Fruit fly (Drosophila melanogaster): ENCODE data around the gene ppk5.

Gene ppk5

DNA sequence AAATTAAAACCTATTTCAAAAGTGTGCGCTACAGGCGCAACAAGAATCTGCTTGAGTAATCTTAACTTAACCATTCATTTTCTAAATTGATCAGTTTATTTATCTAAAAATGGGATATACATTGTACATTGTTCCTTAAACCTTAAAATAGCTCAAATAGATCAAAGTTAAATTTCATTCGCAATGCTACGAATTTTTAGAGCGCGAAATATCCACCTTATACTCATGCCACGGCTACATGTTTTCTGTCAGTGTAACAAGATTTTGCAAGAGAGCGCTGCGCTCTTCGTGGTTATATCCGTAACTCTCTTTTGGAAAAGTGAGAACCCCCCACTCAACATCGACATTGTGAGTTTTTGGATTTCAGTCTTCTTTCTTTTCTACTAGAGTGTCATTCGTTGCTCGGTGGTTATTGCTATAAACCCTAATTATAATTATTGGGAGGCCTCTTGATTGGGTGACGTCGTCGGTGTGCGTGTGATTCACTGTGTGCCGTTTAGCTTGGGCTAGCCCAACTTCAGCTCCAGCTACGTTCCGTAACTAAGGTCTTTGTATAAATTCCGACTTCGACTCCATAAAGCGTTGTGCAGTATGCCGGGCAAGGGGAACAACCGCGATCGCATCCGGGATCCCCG lies 24.9 kb upstream of the ppk5 start (continued):
- TF ChIP-seq CG15011 (GFP tag; optimal IDR thresholded peaks at IDR 0.05) (no peak), CG7928 (GFP tag; optimal IDR thresholded peaks at IDR 0.05) (no peak), CG6272 (GFP tag; IDR thresholded peaks at IDR 0.05) (no peak), Nf-YC (tag; optimal IDR thresholded peaks at IDR 0.05) (no peak), CG2120 (GFP tag; optimal IDR thresholded peaks at IDR 0.05) (peak; percentile 73), CG13296 (GFP tag; optimal IDR thresholded peaks at IDR 0.05) (peak; percentile 22), Ravus (GFP tag; IDR thresholded peaks at IDR 0.05) (no peak), Hsf (GFP tag; optimal IDR thresholded peaks at IDR 0.05) (peak; percentile 50), vfl (GFP tag; optimal IDR thresholded peaks at IDR 0.05) (no peak), mam (GFP tag; optimal IDR thresholded peaks at IDR 0.05) (peak; percentile 54), Gsc (GFP tag; IDR thresholded peaks at IDR 0.05) (no peak), onecut (GFP tag; IDR thresholded peaks at IDR 0.05) (no peak), CG15601 (tag; optimal IDR thresholded peaks at IDR 0.05) (no peak), Ssrp (tag; optimal IDR thresholded peaks at IDR 0.05) (no peak), ssp (GFP tag; IDR thresholded peaks at IDR 0.05) (no peak), CG6254 (GFP tag; optimal IDR thresholded peaks at IDR 0.05) (peak; percentile 37), B-H2 (GFP tag; optimal IDR thresholded peaks at IDR 0.05) (no peak), klu (GFP tag; IDR thresholded peaks at IDR 0.05) (no peak), trem (tag; optimal IDR thresholded peaks at IDR 0.05) (no peak), CG30431 (GFP tag; optimal IDR thresholded peaks at IDR 0.05) (no peak), shn (GFP tag; optimal IDR thresholded peaks at IDR 0.05) (peak; percentile 40), hkb (optimal IDR thresholded peaks at IDR 0.05) (no peak), hkb (GFP tag; IDR thresholded peaks at IDR 0.05) (no peak), Neu2 (GFP tag; optimal IDR thresholded peaks at IDR 0.05; ENCODE audit: borderline replicate concordance) (no peak), grau (tag; optimal IDR thresholded peaks at IDR 0.05) (peak; percentile 41), ash1 (GFP tag; optimal IDR thresholded peaks at IDR 0.05) (no peak), Pdp1 (GFP tag; optimal IDR thresholded peaks at IDR 0.05) (peak; percentile 10 to 36), zen2 (GFP tag; IDR thresholded peaks at IDR 0.05; ENCODE audit: partially characterized antibody) (no peak), CG30020 (tag; optimal IDR thresholded peaks at IDR 0.05) (no peak), CG2202 (tag; optimal IDR thresholded peaks at IDR 0.05) (no peak), CG11398 (GFP tag; optimal IDR thresholded peaks at IDR 0.05) (no peak), zf30C (GFP tag; optimal IDR thresholded peaks at IDR 0.05) (peak; percentile 82), fd102C (GFP tag; optimal IDR thresholded peaks at IDR 0.05) (no peak), dmrt11E (tag; optimal IDR thresholded peaks at IDR 0.05) (peak; percentile 38), CG16863 (GFP tag; optimal IDR thresholded peaks at IDR 0.05) (no peak), stc (GFP tag; IDR thresholded peaks at IDR 0.05) (no peak), D (optimal IDR thresholded peaks at IDR 0.05) (no peak), D (GFP tag; optimal IDR thresholded peaks at IDR 0.05) (no peak), CG7745 (tag; optimal IDR thresholded peaks at IDR 0.05) (peak; percentile 37), CG7372 (GFP tag; IDR thresholded peaks at IDR 0.05) (no peak), br (optimal IDR thresholded peaks at IDR 0.05) (no peak), bcd (GFP tag; optimal IDR thresholded peaks at IDR 0.05) (peak; percentile 6), Scr (GFP tag; IDR thresholded peaks at IDR 0.05; ENCODE audit: partially characterized antibody) (no peak), p53 (GFP tag; optimal IDR thresholded peaks at IDR 0.05) (no peak), Hr78 (GFP tag; optimal IDR thresholded peaks at IDR 0.05) (peak in 1 of 2 experiments; percentile 57), CG14050 (GFP tag; IDR thresholded peaks at IDR 0.05) (no peak), CG6813 (GFP tag; optimal IDR thresholded peaks at IDR 0.05) (no peak), jigr1 (GFP tag; IDR thresholded peaks at IDR 0.05) (no peak), ewg (GFP tag; optimal IDR thresholded peaks at IDR 0.05) (no peak), bab2 (GFP tag; optimal IDR thresholded peaks at IDR 0.05) (no peak), CG7556 (GFP tag; optimal IDR thresholded peaks at IDR 0.05) (peak; percentile 51)

Measured in whole organism, embryonic.